Worm (Caenorhabditis elegans) whole organism, L4/young adult: ENCODE data around the gene C29F9.12.

Source experiments
- W03F9.2 ChIP-seq: fragments of 150-350 bp; optimal IDR thresholded peaks from 2 replicates; lab custom pipeline; 2014; ENCODE audit warnings: missing biosample characterization, missing genetic modification characterization
- dao-5 ChIP-seq: sonication (generic microtip); optimal IDR thresholded peaks from 2 replicates; lab custom pipeline; 2016; ENCODE audit warnings: missing genotype, missing genetic modification characterization, moderate library complexity, missing compliant biosample characterization
- him-1 ChIP-seq: sonication (generic microtip); optimal IDR thresholded peaks from 2 replicates; lab custom pipeline; 2016; ENCODE audit warnings: missing genotype, missing genetic modification reagents, missing genetic modification characterization, missing compliant biosample characterization

DNA sequence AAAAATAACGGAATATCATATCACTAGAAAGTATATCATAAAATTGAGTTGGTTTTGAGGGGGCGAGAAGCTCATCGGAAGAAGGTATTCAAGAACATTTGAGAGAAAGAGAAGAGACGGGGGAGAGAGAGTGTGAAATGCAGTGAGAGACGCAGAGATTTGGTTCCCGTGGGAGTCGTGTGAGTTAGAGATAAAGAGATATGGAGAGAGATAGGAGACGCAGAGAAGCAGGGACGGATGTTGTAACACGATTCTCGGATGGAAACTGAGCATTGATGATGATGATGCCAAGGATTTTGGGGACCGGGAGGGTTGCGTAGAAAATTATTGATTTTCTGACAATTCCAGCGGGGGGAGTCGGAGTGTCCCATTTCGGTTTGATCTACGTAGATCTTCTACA lies 25.6 kb downstream of the C29F9.12 start:
- TF ChIP-seq dao-5 (tag; lab: Kevin White, UChicago) (no peak), him-1 (no peak), W03F9.2 (tag; lab: Kevin White, UChicago) (no peak)
